Worm (Caenorhabditis elegans) whole organism, mixed stage, embryonic: ENCODE measurements around the gene vab-9.

Experiments used
- M03D4.4 ChIP-seq: sonication (generic microtip); optimal IDR thresholded peaks from 2 replicates; lab custom pipeline; 2017; ENCODE audit warnings: mild to moderate bottlenecking, missing genetic modification characterization, missing compliant biosample characterization
- blmp-1 ChIP-seq: fragments of 150-350 bp; optimal IDR thresholded peaks from 2 replicates; lab custom pipeline; 2014; ENCODE audit warnings: missing biosample characterization, missing genetic modification characterization
- ceh-39 ChIP-seq: fragments of 150-350 bp; optimal IDR thresholded peaks from 2 replicates; lab custom pipeline; 2014; ENCODE audit warnings: missing biosample characterization, missing genetic modification characterization
- ceh-83 ChIP-seq: fragments of 200-800 bp; sonication (Bioruptor generic); optimal IDR thresholded peaks from 2 replicates; lab custom pipeline; 2018; ENCODE audit warnings: mild to moderate bottlenecking, missing genetic modification characterization, missing compliant biosample characterization
- ces-1 ChIP-seq: fragments of 150-350 bp; optimal IDR thresholded peaks from 2 replicates; lab custom pipeline; 2014; ENCODE audit warnings: missing biosample characterization, missing genetic modification reagents, missing genetic modification characterization
- drap-1 ChIP-seq: fragments of 200-800 bp; sonication (Bioruptor generic); optimal IDR thresholded peaks from 3 replicates; lab custom pipeline; 2018; ENCODE audit warnings: mild to moderate bottlenecking, missing genetic modification characterization, missing compliant biosample characterization
- elt-1 ChIP-seq: sonication (generic microtip); optimal IDR thresholded peaks from 2 replicates; lab custom pipeline; 2017; ENCODE audit warnings: missing genetic modification characterization, mild to moderate bottlenecking, missing compliant biosample characterization, antibody characterized with exemption, moderate library complexity, borderline replicate concordance; ENCODE audit not compliant: insufficient read depth
- elt-3 ChIP-seq: fragments of 150-350 bp; optimal IDR thresholded peaks from 2 replicates; lab custom pipeline; 2014; ENCODE audit warnings: missing biosample characterization, missing genetic modification characterization
- ham-2 ChIP-seq: fragments of 200-800 bp; sonication (Bioruptor generic); optimal IDR thresholded peaks from 2 replicates; lab custom pipeline; 2018; ENCODE audit warnings: mild to moderate bottlenecking, missing genetic modification characterization, missing compliant biosample characterization
- hlh-1 ChIP-seq: fragments of 150-350 bp; optimal IDR thresholded peaks from 2 replicates; lab custom pipeline; 2014; ENCODE audit warnings: missing biosample characterization, missing genetic modification reagents, missing genetic modification characterization
- lin-13 ChIP-seq: fragments of 150-350 bp; optimal IDR thresholded peaks from 2 replicates; lab custom pipeline; 2014; ENCODE audit warnings: missing biosample characterization, missing genetic modification characterization
- lin-32 ChIP-seq: fragments of 200-800 bp; sonication (Bioruptor generic); optimal IDR thresholded peaks from 2 replicates; lab custom pipeline; 2018; ENCODE audit warnings: mild to moderate bottlenecking, missing genetic modification characterization, missing compliant biosample characterization
- lsy-2 ChIP-seq: fragments of 150-350 bp; optimal IDR thresholded peaks from 2 replicates; lab custom pipeline; 2014; ENCODE audit warnings: missing biosample characterization, missing genetic modification characterization
- mab-5 ChIP-seq: fragments of 150-350 bp; optimal IDR thresholded peaks from 2 replicates; lab custom pipeline; 2014; ENCODE audit warnings: missing biosample characterization, missing genetic modification characterization
- mep-1 ChIP-seq: fragments of 150-350 bp; optimal IDR thresholded peaks from 2 replicates; lab custom pipeline; 2017; ENCODE audit warnings: missing biosample characterization, missing genetic modification reagents, missing genetic modification characterization, inconsistent platforms
- mls-2 ChIP-seq: sonication (generic microtip); optimal IDR thresholded peaks from 2 replicates; lab custom pipeline; 2016; ENCODE audit warnings: mild to moderate bottlenecking, missing genetic modification characterization, moderate library complexity, missing compliant biosample characterization
- nhr-12 ChIP-seq: fragments of 150-350 bp; optimal IDR thresholded peaks from 2 replicates; lab custom pipeline; 2014; ENCODE audit warnings: missing biosample characterization, missing genetic modification characterization
- nhr-2 ChIP-seq: fragments of 150-350 bp; optimal IDR thresholded peaks from 2 replicates; lab custom pipeline; 2014; ENCODE audit warnings: missing biosample characterization, missing genetic modification characterization
- nhr-237 ChIP-seq: fragments of 150-350 bp; optimal IDR thresholded peaks from 2 replicates; lab custom pipeline; 2014; ENCODE audit warnings: missing biosample characterization, missing genetic modification characterization
- nhr-28 ChIP-seq: fragments of 150-350 bp; optimal IDR thresholded peaks from 2 replicates; lab custom pipeline; 2014; ENCODE audit warnings: missing biosample characterization, missing genetic modification characterization
- nhr-76 ChIP-seq: sonication (generic microtip); optimal IDR thresholded peaks from 2 replicates; lab custom pipeline; 2017; ENCODE audit warnings: missing biosample characterization, missing genetic modification characterization
- pha-4 ChIP-seq: fragments of 150-350 bp; optimal IDR thresholded peaks from 2 replicates; lab custom pipeline; 2018; ENCODE audit warnings: missing biosample characterization, missing genetic modification reagents, missing genetic modification characterization
- snpc-4 ChIP-seq: fragments of 150-350 bp; optimal IDR thresholded peaks from 2 replicates; lab custom pipeline; 2014; ENCODE audit warnings: missing biosample characterization, missing genetic modification characterization
- sptf-1 ChIP-seq: sonication (generic microtip); optimal IDR thresholded peaks from 2 replicates; lab custom pipeline; 2017; ENCODE audit warnings: mild to moderate bottlenecking, missing genetic modification characterization, moderate library complexity, missing compliant biosample characterization
- tbx-8 ChIP-seq: fragments of 200-800 bp; sonication (Bioruptor generic); optimal IDR thresholded peaks from 2 replicates; lab custom pipeline; 2018; ENCODE audit warnings: mild to moderate bottlenecking, missing genetic modification characterization, moderate library complexity, missing compliant biosample characterization
- unc-120 ChIP-seq: sonication (generic microtip); optimal IDR thresholded peaks from 2 replicates; lab custom pipeline; 2017; ENCODE audit warnings: missing genetic modification characterization, missing compliant biosample characterization; ENCODE audit not compliant: poor library complexity, severe bottlenecking
- unc-39 ChIP-seq: fragments of 150-350 bp; optimal IDR thresholded peaks from 2 replicates; lab custom pipeline; 2014; ENCODE audit warnings: missing biosample characterization, missing genetic modification characterization
- unc-62 ChIP-seq: fragments of 150-350 bp; optimal IDR thresholded peaks from 2 replicates; lab custom pipeline; 2014; ENCODE audit warnings: missing biosample characterization, missing genetic modification reagents, missing genetic modification characterization
- zip-8 ChIP-seq: fragments of 150-350 bp; optimal IDR thresholded peaks from 2 replicates; lab custom pipeline; 2014; ENCODE audit warnings: missing biosample characterization, missing genetic modification characterization
- ztf-11 ChIP-seq: fragments of 150-350 bp; optimal IDR thresholded peaks from 2 replicates; lab custom pipeline; 2014; ENCODE audit warnings: missing biosample characterization, missing genetic modification characterization

Gene vab-9

ce11 chrII:8602337-8602944, 35.1 kb downstream of the vab-9 start, which contains the start of the genes cpf-1 and rpl-26:
Gene cpf-1 (minus strand): TSS chrII:8602440.
Gene rpl-26 (plus strand): TSS chrII:8602785.
- no peak for TF ChIP-seq nhr-2 (tag; lab: Kevin White, UChicago)
- TF ChIP-seq mab-5: no peak
- TF ChIP-seq ceh-39 (tag; lab: Kevin White, UChicago): peak; percentile 7
- no peak for TF ChIP-seq unc-39 (tag; lab: Kevin White, UChicago)
- peak; percentile 32 for TF ChIP-seq pha-4 (tag; lab: Kevin White, UChicago)
- peak; percentile 78 for TF ChIP-seq lsy-2 (tag; lab: Kevin White, UChicago)
- peak; percentile 49 for TF ChIP-seq ces-1 (GFP tag; lab: Kevin White, UChicago)
- TF ChIP-seq hlh-1 (tag; lab: Kevin White, UChicago): peak; percentile 1
- TF ChIP-seq elt-3 (tag; lab: Kevin White, UChicago): no peak
- peak; percentile 74 for TF ChIP-seq mep-1
- TF ChIP-seq M03D4.4 (tag; lab: Kevin White, UChicago): no peak
- TF ChIP-seq unc-62 (GFP tag; lab: Kevin White, UChicago): no peak
- TF ChIP-seq snpc-4 (tag; lab: Kevin White, UChicago): no peak
- no peak for TF ChIP-seq ceh-83 (GFP tag; lab: Kevin White, UChicago)
- TF ChIP-seq ham-2 (GFP tag; lab: Kevin White, UChicago): no peak
- no peak for TF ChIP-seq sptf-1 (tag; lab: Kevin White, UChicago)
- TF ChIP-seq tbx-8 (GFP tag; lab: Kevin White, UChicago): no peak
- TF ChIP-seq nhr-237 (tag; lab: Kevin White, UChicago): peak; percentile 54
- no peak for TF ChIP-seq nhr-12 (tag; lab: Kevin White, UChicago)

DNA sequence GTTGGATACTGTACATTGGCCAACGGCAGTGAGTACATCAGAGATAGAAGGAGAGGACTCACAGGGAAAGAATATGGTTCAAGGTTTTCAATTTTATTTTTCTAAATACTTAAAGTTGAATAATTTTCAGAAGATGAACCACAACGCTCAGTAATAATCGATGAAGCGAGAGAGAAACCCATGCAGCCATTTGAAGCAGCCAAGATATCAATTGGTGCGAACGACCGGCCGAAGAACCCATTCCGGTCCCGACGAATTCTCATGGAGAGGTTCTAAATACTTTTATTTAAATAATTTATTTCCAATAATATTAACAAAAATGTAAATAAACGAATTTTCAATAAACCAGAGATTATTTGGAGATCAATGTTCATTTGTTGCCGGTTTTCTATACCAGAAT, 37.4 kb downstream of the vab-9 start, which contains the start of gene pigg-1:
Gene pigg-1, minus strand, starts transcription at position 101 of the 400 bp plus-strand sequence.
- TF ChIP-seq nhr-76 (tag; lab: Kevin White, UChicago) (no peak), hlh-1 (tag; lab: Kevin White, UChicago) (no peak), mls-2 (tag; lab: Kevin White, UChicago) (no peak), zip-8 (no peak), elt-3 (tag; lab: Kevin White, UChicago) (no peak), lin-32 (no peak), elt-1 (no peak), ces-1 (GFP tag; lab: Kevin White, UChicago) (no peak), ham-2 (GFP tag; lab: Kevin White, UChicago) (no peak), lin-13 (no peak), mab-5 (no peak)

ce11 chrII:8599214-8599613, 38.3 kb downstream of the vab-9 start, which contains the start of gene F28C6.5:
Gene F28C6.5 (plus strand): TSS chrII:8599514.
- TF ChIP-seq elt-3 (tag; lab: Kevin White, UChicago) (no peak), nhr-28 (tag; lab: Kevin White, UChicago) (no peak)

ce11 chrII:8593840-8594625, 43.5 kb downstream of the vab-9 start, which contains the start of gene aptf-3:
Gene aptf-3 (plus strand): TSS chrII:8594190.
- no peak for TF ChIP-seq nhr-2 (tag; lab: Kevin White, UChicago)
- no peak for TF ChIP-seq lsy-2 (tag; lab: Kevin White, UChicago)
- no peak for TF ChIP-seq blmp-1 (tag; lab: Kevin White, UChicago)
- no peak for TF ChIP-seq mls-2 (tag; lab: Kevin White, UChicago)
- TF ChIP-seq ces-1 (GFP tag; lab: Kevin White, UChicago): no peak
- no peak for TF ChIP-seq snpc-4 (tag; lab: Kevin White, UChicago)
- no peak for TF ChIP-seq lin-32
- TF ChIP-seq sptf-1 (tag; lab: Kevin White, UChicago): no peak
- no peak for TF ChIP-seq hlh-1 (tag; lab: Kevin White, UChicago)
- TF ChIP-seq unc-120 (tag; lab: Kevin White, UChicago): no peak
- TF ChIP-seq ceh-83 (GFP tag; lab: Kevin White, UChicago): no peak

- TF ChIP-seq nhr-2 (tag; lab: Kevin White, UChicago): no peak
- no peak for TF ChIP-seq snpc-4 (tag; lab: Kevin White, UChicago)
- no peak for TF ChIP-seq ham-2 (GFP tag; lab: Kevin White, UChicago)
- TF ChIP-seq unc-39 (tag; lab: Kevin White, UChicago): no peak
- TF ChIP-seq zip-8: no peak
- no peak for TF ChIP-seq mab-5
- TF ChIP-seq nhr-12 (tag; lab: Kevin White, UChicago): no peak
- TF ChIP-seq tbx-8 (GFP tag; lab: Kevin White, UChicago): no peak
- TF ChIP-seq nhr-237 (tag; lab: Kevin White, UChicago): no peak
- no peak for TF ChIP-seq blmp-1 (tag; lab: Kevin White, UChicago)
- TF ChIP-seq lin-32: no peak
- no peak for TF ChIP-seq elt-3 (tag; lab: Kevin White, UChicago)
- TF ChIP-seq ztf-11 (tag; lab: Kevin White, UChicago): no peak
- no peak for TF ChIP-seq unc-120 (tag; lab: Kevin White, UChicago)
- TF ChIP-seq drap-1 (GFP tag; lab: Kevin White, UChicago): no peak
- TF ChIP-seq, all 35 proteins: peak for 0
Measured at ce11 chrII:8590684-8591083, 46.8 kb downstream of the vab-9 start, which contains the start of gene aptf-4. Gene aptf-4 (plus strand): TSS chrII:8590984.
